Fruit fly (Drosophila melanogaster) whole organism, embryonic: ENCODE measurements around the gene tmod.

Experiments
- Antp ChIP-seq: fragments of 200-800 bp; sonication (Bioruptor generic); optimal IDR thresholded peaks from 3 replicates; lab custom pipeline; 2016; ENCODE audit warnings: missing biosample characterization, missing genetic modification characterization
- Asciz ChIP-seq: fragments of 200-800 bp; sonication (Bioruptor generic); optimal IDR thresholded peaks from 2 replicates; lab custom pipeline; 2017; ENCODE audit warnings: missing biosample characterization, mild to moderate bottlenecking, missing genetic modification characterization, missing genetic modification reagents
- Bteb2 ChIP-seq: fragments of 200-800 bp; sonication (Bioruptor generic); optimal IDR thresholded peaks from 2 replicates; lab custom pipeline; 2016; ENCODE audit warnings: missing biosample characterization, missing genetic modification characterization
- CG10147 ChIP-seq: fragments of 200-800 bp; sonication (Bioruptor generic); optimal IDR thresholded peaks from 2 replicates; lab custom pipeline; 2019; ENCODE audit warnings: missing biosample characterization, mild to moderate bottlenecking, missing genetic modification characterization, moderate library complexity
- CG1024 ChIP-seq: fragments of 200-800 bp; sonication (Bioruptor generic); IDR thresholded peaks from 2 replicates; pipeline ENCODE4 v1.3.6; 2022; ENCODE audit warnings: missing biosample characterization, missing genetic modification characterization
- CG10267 ChIP-seq: fragments of 200-800 bp; sonication (Bioruptor generic); optimal IDR thresholded peaks from 2 replicates; lab custom pipeline; 2018; ENCODE audit warnings: missing biosample characterization, mild to moderate bottlenecking, missing genetic modification characterization, moderate library complexity
- CG11093 ChIP-seq: fragments of 200-800 bp; sonication (Bioruptor generic); IDR thresholded peaks from 3 replicates; pipeline ENCODE4 v1.3.6; 2022; ENCODE audit warnings: missing biosample characterization, missing genetic modification characterization
- CG11456 ChIP-seq: fragments of 200-800 bp; sonication (Bioruptor generic); IDR thresholded peaks from 3 replicates; pipeline ENCODE4 v1.3.6; 2022; ENCODE audit warnings: missing biosample characterization, missing genetic modification characterization
- CG11695 ChIP-seq: fragments of 200-800 bp; sonication (Bioruptor generic); IDR thresholded peaks from 3 replicates; pipeline ENCODE4 v1.3.6; 2022; ENCODE audit warnings: missing biosample characterization, missing genetic modification characterization
- CG11696 ChIP-seq: fragments of 200-800 bp; sonication (Bioruptor generic); IDR thresholded peaks from 2 replicates; pipeline ENCODE4 v1.3.6; 2022; ENCODE audit warnings: missing biosample characterization, missing genetic modification characterization
- CG1233 ChIP-seq: fragments of 200-800 bp; sonication (Bioruptor generic); optimal IDR thresholded peaks from 4 replicates; lab custom pipeline; 2018; ENCODE audit warnings: missing biosample characterization, mild to moderate bottlenecking, missing genetic modification characterization
- CG13123 ChIP-seq: fragments of 200-800 bp; sonication (Bioruptor generic); optimal IDR thresholded peaks from 2 replicates; lab custom pipeline; 2016; ENCODE audit warnings: missing biosample characterization, missing genetic modification characterization
- CG15696 ChIP-seq: fragments of 200-800 bp; sonication (Bioruptor generic); optimal IDR thresholded peaks from 2 replicates; lab custom pipeline; 2019; ENCODE audit warnings: missing biosample characterization, mild to moderate bottlenecking, missing genetic modification characterization, moderate library complexity
- CG17186 ChIP-seq: fragments of 200-800 bp; sonication (Bioruptor generic); optimal IDR thresholded peaks from 3 replicates; lab custom pipeline; 2017; ENCODE audit warnings: missing biosample characterization, missing genetic modification reagents, missing genetic modification characterization
- CG17328 ChIP-seq: fragments of 200-800 bp; sonication (Bioruptor generic); IDR thresholded peaks from 2 replicates; pipeline ENCODE4 v1.3.6; 2022; ENCODE audit warnings: missing biosample characterization, missing genetic modification characterization
- CG18599 ChIP-seq: fragments of 200-800 bp; sonication (Bioruptor generic); optimal IDR thresholded peaks from 3 replicates; lab custom pipeline; 2017; ENCODE audit warnings: missing biosample characterization, missing genetic modification characterization, mild to moderate bottlenecking, moderate library complexity, missing genetic modification reagents
- CG30431 ChIP-seq: fragments of 200-800 bp; sonication (Bioruptor generic); optimal IDR thresholded peaks from 2 replicates; lab custom pipeline; 2017; ENCODE audit warnings: missing biosample characterization, missing genetic modification characterization
- CG31224 ChIP-seq: fragments of 200-800 bp; sonication (Bioruptor generic); IDR thresholded peaks from 2 replicates; pipeline ENCODE4 v1.3.6; 2022; ENCODE audit warnings: missing biosample characterization, missing genetic modification characterization
- CG34422 ChIP-seq: fragments of 200-800 bp; sonication (Bioruptor generic); IDR thresholded peaks from 3 replicates; pipeline ENCODE4 v1.3.6; 2022; ENCODE audit warnings: missing biosample characterization, missing genetic modification characterization
- CG4404 ChIP-seq: fragments of 200-800 bp; sonication (Bioruptor generic); IDR thresholded peaks from 2 replicates; pipeline ENCODE4 v1.3.6; 2022; ENCODE audit warnings: missing biosample characterization, missing genetic modification characterization
- CG4424 ChIP-seq: fragments of 200-800 bp; sonication (Bioruptor generic); optimal IDR thresholded peaks from 3 replicates; lab custom pipeline; 2016; ENCODE audit warnings: missing biosample characterization, missing genetic modification characterization
- CG4707 ChIP-seq: fragments of 200-800 bp; sonication (Bioruptor generic); optimal IDR thresholded peaks from 2 replicates; lab custom pipeline; 2018; ENCODE audit warnings: missing biosample characterization, mild to moderate bottlenecking, missing genetic modification characterization, moderate library complexity
- CG6689 ChIP-seq: fragments of 200-800 bp; sonication (Bioruptor generic); IDR thresholded peaks from 2 replicates; pipeline ENCODE4 v1.3.6; 2022; ENCODE audit warnings: missing biosample characterization, missing genetic modification characterization
- CG9727 ChIP-seq: fragments of 200-800 bp; sonication (Bioruptor generic); optimal IDR thresholded peaks from 3 replicates; lab custom pipeline; 2017; ENCODE audit warnings: missing biosample characterization, mild to moderate bottlenecking, missing genetic modification characterization
- CG9817 ChIP-seq: fragments of 200-800 bp; sonication (Bioruptor generic); optimal IDR thresholded peaks from 2 replicates; lab custom pipeline; 2018; ENCODE audit warnings: missing biosample characterization, mild to moderate bottlenecking, missing genetic modification characterization, moderate library complexity
- Chrac-16 ChIP-seq: fragments of 200-800 bp; sonication (Bioruptor generic); optimal IDR thresholded peaks from 3 replicates; lab custom pipeline; 2016; ENCODE audit warnings: missing biosample characterization, missing genetic modification characterization
- Dip3 ChIP-seq: fragments of 200-800 bp; sonication (Bioruptor generic); optimal IDR thresholded peaks from 3 replicates; lab custom pipeline; 2016; ENCODE audit warnings: missing biosample characterization, missing genetic modification characterization
- E2f1 ChIP-seq: fragments of 200-800 bp; sonication (Bioruptor generic); IDR thresholded peaks from 2 replicates; pipeline ENCODE4 v1.3.6; 2022; ENCODE audit warnings: missing biosample characterization, missing genetic modification characterization
- Hr3 ChIP-seq: fragments of 200-800 bp; sonication (Bioruptor generic); optimal IDR thresholded peaks from 3 replicates; lab custom pipeline; 2016; ENCODE audit warnings: missing biosample characterization, missing genetic modification characterization
- MTF-1 ChIP-seq: fragments of 200-800 bp; sonication (Bioruptor generic); optimal IDR thresholded peaks from 2 replicates; lab custom pipeline; 2018; ENCODE audit warnings: missing biosample characterization, mild to moderate bottlenecking, missing genetic modification characterization, borderline replicate concordance
- Meics ChIP-seq: fragments of 200-800 bp; sonication (Bioruptor generic); optimal IDR thresholded peaks from 2 replicates; lab custom pipeline; 2017; ENCODE audit warnings: missing biosample characterization, mild to moderate bottlenecking, missing genetic modification characterization
- NFAT ChIP-seq: fragments of 200-800 bp; sonication (Bioruptor generic); IDR thresholded peaks from 2 replicates; pipeline ENCODE4 v1.3.6; 2022; ENCODE audit warnings: missing biosample characterization, missing genetic modification characterization
- Neu2 ChIP-seq: fragments of 200-800 bp; sonication (Bioruptor generic); optimal IDR thresholded peaks from 3 replicates; lab custom pipeline; 2016; ENCODE audit warnings: missing biosample characterization, missing genetic modification characterization, borderline replicate concordance
- Pdp1 ChIP-seq, 2 experiments: fragments of 200-800 bp; sonication (Bioruptor generic); optimal IDR thresholded peaks; 3 replicates each; lab custom pipeline; 2016; ENCODE audit warnings: missing biosample characterization in 2 of 2, missing genetic modification characterization in 2 of 2, mild to moderate bottlenecking in 1 of 2, moderate library complexity in 1 of 2
- Ptx1 ChIP-seq: fragments of 200-800 bp; sonication (Bioruptor generic); IDR thresholded peaks from 2 replicates; pipeline ENCODE4 v1.3.6; 2022; ENCODE audit warnings: missing biosample characterization, missing genetic modification characterization
- Rfx ChIP-seq: fragments of 200-800 bp; sonication (Bioruptor generic); IDR thresholded peaks from 2 replicates; pipeline ENCODE4 v1.3.6; 2022; ENCODE audit warnings: missing biosample characterization, missing genetic modification characterization
- ara ChIP-seq: fragments of 200-800 bp; sonication (Bioruptor generic); IDR thresholded peaks from 2 replicates; pipeline ENCODE4 v1.3.6; 2022; ENCODE audit warnings: missing biosample characterization, missing genetic modification characterization
- bsh ChIP-seq, 2 experiments: fragments of 200-800 bp; sonication (Bioruptor generic); optimal IDR thresholded peaks; 2 replicates each; lab custom pipeline; 2017 to 2018; ENCODE audit warnings: mild to moderate bottlenecking in 2 of 2, missing biosample characterization in 2 of 2, missing genetic modification characterization in 2 of 2, moderate library complexity in 1 of 2
- ci ChIP-seq: fragments of 200-800 bp; sonication (Bioruptor generic); IDR thresholded peaks from 3 replicates; pipeline ENCODE4 v1.3.6; 2022; ENCODE audit warnings: missing biosample characterization, missing genetic modification characterization
- dmrt11E ChIP-seq: fragments of 200-800 bp; sonication (Bioruptor generic); optimal IDR thresholded peaks from 3 replicates; lab custom pipeline; 2018; ENCODE audit warnings: missing biosample characterization, mild to moderate bottlenecking, missing genetic modification characterization, moderate library complexity
- nmo ChIP-seq: fragments of 200-800 bp; sonication (Bioruptor generic); optimal IDR thresholded peaks from 2 replicates; lab custom pipeline; 2018; ENCODE audit warnings: missing biosample characterization, mild to moderate bottlenecking, missing genetic modification characterization, moderate library complexity
- onecut ChIP-seq: fragments of 200-800 bp; sonication (Bioruptor generic); IDR thresholded peaks from 2 replicates; pipeline ENCODE4 v1.3.6; 2022; ENCODE audit warnings: missing biosample characterization, missing genetic modification characterization
- pan ChIP-seq, 4 experiments: fragments of >200 bp in 3 of 4; fragments of 200-800 bp in 1 of 4; sonication (Bioruptor generic) in 1 of 4; optimal IDR thresholded peaks in 3 of 4; IDR thresholded peaks in 1 of 4; 2 replicates each; pipeline versions ENCODE4 v1.3.6 to Lab custom; 2017 to 2022; ENCODE audit warnings: missing biosample characterization in 2 of 4, missing genetic modification characterization in 2 of 4, mixed read lengths in 1 of 4
- prd ChIP-seq, 3 experiments: fragments of >200 bp in 2 of 3; fragments of 200-800 bp in 1 of 3; sonication (Bioruptor generic) in 1 of 3; optimal IDR thresholded peaks in 2 of 3; IDR thresholded peaks in 1 of 3; 2 replicates in 2 of 3; 3 replicates in 1 of 3; pipeline versions ENCODE4 v1.3.6 to Lab custom; 2017 to 2022; ENCODE audit warnings: missing biosample characterization in 1 of 3, missing genetic modification characterization in 1 of 3
- pros ChIP-seq: fragments of 200-800 bp; sonication (Bioruptor generic); optimal IDR thresholded peaks from 3 replicates; lab custom pipeline; 2019; ENCODE audit warnings: missing biosample characterization, mild to moderate bottlenecking, missing genetic modification characterization, moderate library complexity
- sima ChIP-seq: fragments of 200-800 bp; sonication (Bioruptor generic); optimal IDR thresholded peaks from 2 replicates; lab custom pipeline; 2016; ENCODE audit warnings: missing biosample characterization, missing genetic modification characterization
- sr ChIP-seq: fragments of 200-800 bp; sonication (Bioruptor generic); IDR thresholded peaks from 3 replicates; pipeline ENCODE4 v1.3.6; 2022; ENCODE audit warnings: missing biosample characterization, missing genetic modification characterization
- zen ChIP-seq: fragments of 200-800 bp; sonication (Bioruptor generic); optimal IDR thresholded peaks from 3 replicates; lab custom pipeline; 2018; ENCODE audit warnings: missing biosample characterization, mild to moderate bottlenecking, missing genetic modification characterization, moderate library complexity

Gene tmod

DNA sequence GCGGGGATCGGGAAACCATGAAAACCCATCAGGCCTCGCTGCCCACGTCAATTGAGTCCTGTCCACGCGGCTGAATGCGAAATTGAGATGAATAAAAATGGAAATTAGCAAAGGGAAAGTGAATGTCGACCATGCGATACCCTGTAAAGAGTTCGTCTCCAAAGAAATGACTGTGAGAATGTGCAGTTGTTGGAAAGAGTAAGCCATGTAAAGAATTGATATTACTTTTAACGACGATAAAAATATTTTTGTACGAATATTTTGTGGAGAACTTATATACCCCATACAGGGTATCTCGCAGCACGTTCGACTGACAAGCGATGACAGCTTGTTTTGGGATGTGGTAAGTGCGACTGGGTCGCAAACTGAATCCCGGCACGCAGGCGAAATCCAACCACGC lies 31.2 kb upstream of the tmod start (continued):
- no peak for TF ChIP-seq pan (optimal IDR thresholded peaks at IDR 0.05; lab: Kevin White, UChicago)
- TF ChIP-seq pan (GFP tag; optimal IDR thresholded peaks at IDR 0.05 in 1 of 2, IDR thresholded peaks at IDR 0.05 in 1 of 2): peak in 1 of 2 experiments; percentile 29
- TF ChIP-seq CG6689 (GFP tag; lab: Robert Waterston, UW): peak; percentile 38; the same call in 1 of the 2 replicates
- TF ChIP-seq pros (GFP tag; lab: Kevin White, UChicago): no peak
- peak; percentile 28; the same call in 1 of the 3 replicates for TF ChIP-seq CG11456 (GFP tag; lab: Robert Waterston, UW)
- peak; percentile 8 for TF ChIP-seq CG18599
- TF ChIP-seq CG1233 (GFP tag; lab: Kevin White, UChicago): no peak
- TF ChIP-seq bsh (GFP tag; optimal IDR thresholded peaks at IDR 0.05; lab: Kevin White, UChicago): peak in 1 of 2 experiments; percentile 49
- peak; percentile 15 for TF ChIP-seq Chrac-16 (GFP tag; lab: Kevin White, UChicago)
- TF ChIP-seq CG11093 (GFP tag; lab: Robert Waterston, UW): 0 out of 3 replicates have a peak, but pooled peaks have one; percentile 20
- TF ChIP-seq Neu2: peak; percentile 12
- peak; percentile 55; the same call in 1 of the 2 replicates for TF ChIP-seq Ptx1 (GFP tag; lab: Robert Waterston, UW)
- peak; percentile 40 for TF ChIP-seq Antp (GFP tag; lab: Kevin White, UChicago)
- no peak for TF ChIP-seq CG10267 (tag; lab: Kevin White, UChicago)
- 0 out of 2 replicates have a peak, but pooled peaks have one; percentile 26 for TF ChIP-seq CG11696 (GFP tag; lab: Robert Waterston, UW)
- peak; percentile 77 for TF ChIP-seq zen (tag; lab: Kevin White, UChicago)
- peak; percentile 57 for TF ChIP-seq ara (GFP tag; lab: Robert Waterston, UW)
- TF ChIP-seq CG17328 (GFP tag; lab: Robert Waterston, UW): peak; percentile 58
- 0 out of 3 replicates have a peak, but pooled peaks have one; percentile 52 for TF ChIP-seq ci (GFP tag; lab: Robert Waterston, UW)
- TF ChIP-seq Rfx (GFP tag; lab: Robert Waterston, UW): peak; percentile 45
- TF ChIP-seq Dip3 (GFP tag; lab: Kevin White, UChicago): peak; percentile 7
- TF ChIP-seq Meics (GFP tag; lab: Kevin White, UChicago): peak; percentile 1
- TF ChIP-seq CG15696 (tag; lab: Kevin White, UChicago): no peak
- no peak for TF ChIP-seq CG17186 (GFP tag; lab: Kevin White, UChicago)
- no peak for TF ChIP-seq CG13123 (GFP tag; lab: Kevin White, UChicago)
- TF ChIP-seq CG30431 (GFP tag; lab: Kevin White, UChicago): peak; percentile 41
- no peak for TF ChIP-seq sima (GFP tag; lab: Kevin White, UChicago)
- TF ChIP-seq Hr3 (GFP tag; lab: Kevin White, UChicago): no peak
- TF ChIP-seq CG1024 (GFP tag; lab: Robert Waterston, UW): 0 out of 2 replicates have a peak, but pooled peaks have one; percentile 9
- TF ChIP-seq CG34422 (GFP tag; lab: Robert Waterston, UW): 0 out of 3 replicates have a peak, but pooled peaks have one; percentile 23
- no peak for TF ChIP-seq CG4707
- 0 out of 2 replicates have a peak, but pooled peaks have one; percentile 16 for TF ChIP-seq E2f1
- TF ChIP-seq CG9817 (tag; lab: Kevin White, UChicago): peak; percentile 9
- TF ChIP-seq onecut (GFP tag; lab: Robert Waterston, UW): no peak
- TF ChIP-seq Bteb2 (GFP tag; lab: Kevin White, UChicago): peak; percentile 10
- TF ChIP-seq Pdp1 (GFP tag; optimal IDR thresholded peaks at IDR 0.05; lab: Kevin White, UChicago): peak in 1 of 2 experiments; percentile 31
- no peak for TF ChIP-seq Asciz (GFP tag; lab: Kevin White, UChicago)
- TF ChIP-seq sr (GFP tag; lab: Robert Waterston, UW): no peak
- peak; percentile 42 for TF ChIP-seq nmo
- TF ChIP-seq dmrt11E (tag; lab: Kevin White, UChicago): peak; percentile 48
- TF ChIP-seq CG4424 (GFP tag; lab: Kevin White, UChicago): peak; percentile 30
- TF ChIP-seq MTF-1 (GFP tag; lab: Kevin White, UChicago): no peak
- 0 out of 3 replicates have a peak, but pooled peaks have one; percentile 49 for TF ChIP-seq CG11695 (GFP tag; lab: Robert Waterston, UW)
- TF ChIP-seq CG10147 (GFP tag; lab: Kevin White, UChicago): no peak
- TF ChIP-seq CG4404 (GFP tag; lab: Robert Waterston, UW): peak; percentile 53; the same call in 1 of the 2 replicates
- TF ChIP-seq prd (optimal IDR thresholded peaks at IDR 0.05; lab: Kevin White, UChicago): no peak
- peak; percentile 84 for TF ChIP-seq prd (GFP tag; IDR thresholded peaks at IDR 0.05; lab: Robert Waterston, UW)
- TF ChIP-seq CG9727: peak; percentile 45
- TF ChIP-seq NFAT (GFP tag; lab: Robert Waterston, UW): 0 out of 2 replicates have a peak, but pooled peaks have one; percentile 4
- TF ChIP-seq CG31224 (GFP tag; lab: Robert Waterston, UW): 0 out of 2 replicates have a peak, but pooled peaks have one; percentile 24
